Fruit fly (Drosophila melanogaster): Measurements from ENCODE around the gene not.

The not gene

DNA sequence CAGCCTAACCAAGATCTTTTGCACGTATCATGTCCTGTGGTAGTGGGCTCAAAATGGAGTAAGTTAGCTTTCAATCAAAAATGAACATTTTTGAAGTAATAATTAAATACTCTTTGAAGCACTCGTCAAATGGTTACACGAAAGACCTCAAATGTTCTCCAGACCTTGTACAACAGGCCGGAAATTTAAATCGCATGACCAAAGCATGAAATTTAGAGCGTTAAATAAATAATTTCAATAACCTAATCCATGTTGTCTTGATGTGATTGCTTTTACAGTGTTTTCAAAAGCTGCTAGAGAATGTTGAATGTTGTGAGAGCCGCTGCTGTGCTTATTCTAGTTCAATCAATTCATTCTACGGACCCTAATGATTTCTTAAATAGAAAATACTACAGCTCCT, 16.8 kb downstream of the not start, which contains the start of gene CG18233:
CG18233 (plus strand) TSS at position 301 of the 400 bp plus-strand sequence.
- no peak for TF ChIP-seq CG6163 (GFP tag; IDR thresholded peaks at IDR 0.05)
- TF ChIP-seq esn (GFP tag; optimal IDR thresholded peaks at IDR 0.05): no peak

DNA sequence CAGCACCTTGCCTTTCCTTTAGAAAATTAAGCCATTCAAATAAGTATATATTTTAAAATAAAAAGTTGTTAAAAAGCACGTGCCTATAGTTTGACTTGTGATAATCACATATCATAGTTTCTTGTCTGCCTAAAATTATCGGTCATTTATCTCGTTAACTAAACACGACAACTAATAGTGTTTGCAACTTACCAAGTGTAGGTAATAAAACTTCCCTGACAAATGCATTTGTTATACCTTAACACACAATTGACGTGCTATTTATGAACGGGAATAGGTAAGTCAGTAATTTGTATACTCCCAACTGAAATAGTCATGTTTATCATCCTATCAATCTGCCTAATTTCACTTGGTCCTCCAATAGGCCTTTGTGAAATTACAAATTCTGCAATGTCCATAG, 18.8 kb downstream of the not start, which contains the start of gene CG18234:
CG18234 (plus strand) TSS at position 301 of the 400 bp plus-strand sequence.
- no peak for TF ChIP-seq dac (GFP tag; optimal IDR thresholded peaks at IDR 0.05)
- TF ChIP-seq Eip78C (GFP tag): no peak
- TF ChIP-seq OdsH (GFP tag; optimal IDR thresholded peaks at IDR 0.05): no peak

DNA sequence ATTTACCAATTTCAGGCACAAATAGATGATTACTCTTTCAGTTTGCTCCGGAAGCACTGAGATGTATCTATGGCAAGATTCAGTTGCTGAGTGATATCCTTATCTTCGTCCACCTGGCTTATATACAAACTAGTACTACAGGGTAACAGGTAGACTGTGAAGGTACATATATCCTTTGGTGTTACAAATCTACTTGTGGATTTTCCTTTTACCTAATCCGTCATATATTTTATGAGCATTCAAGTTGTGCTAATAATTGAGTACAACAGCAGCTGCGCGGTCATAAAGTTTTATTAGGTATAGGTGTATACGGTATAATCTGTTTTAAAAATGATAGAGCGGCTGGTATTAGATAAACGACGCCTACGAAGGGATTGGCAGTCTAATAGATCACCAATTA, 28.3 kb downstream of the not start, which contains the start of gene term:
term (minus strand) TSS at position 101 of the 400 bp plus-strand sequence.
- TF ChIP-seq Hr4 (GFP tag; optimal IDR thresholded peaks at IDR 0.05): no peak
- no peak for TF ChIP-seq Blimp-1 (GFP tag; optimal IDR thresholded peaks at IDR 0.05)
- no peak for TF ChIP-seq Eip75B (GFP tag; optimal IDR thresholded peaks at IDR 0.05)
- no peak for TF ChIP-seq Eip78C (GFP tag)
- TF ChIP-seq Sox15 (GFP tag; optimal IDR thresholded peaks at IDR 0.05): no peak
- TF ChIP-seq CG16779 (tag; optimal IDR thresholded peaks at IDR 0.05): no peak
- TF ChIP-seq CG6163 (GFP tag; IDR thresholded peaks at IDR 0.05): no peak
- TF ChIP-seq Hr38 (GFP tag; optimal IDR thresholded peaks at IDR 0.05): no peak
- no peak for TF ChIP-seq Lpt (GFP tag; optimal IDR thresholded peaks at IDR 0.05)
- TF ChIP-seq vri (GFP tag; optimal IDR thresholded peaks at IDR 0.05): no peak
- no peak for TF ChIP-seq CG10669 (GFP tag; optimal IDR thresholded peaks at IDR 0.05)
- TF ChIP-seq CG6854 (GFP tag; optimal IDR thresholded peaks at IDR 0.05): no peak
- no peak for TF ChIP-seq Met (GFP tag; optimal IDR thresholded peaks at IDR 0.05)

DNA sequence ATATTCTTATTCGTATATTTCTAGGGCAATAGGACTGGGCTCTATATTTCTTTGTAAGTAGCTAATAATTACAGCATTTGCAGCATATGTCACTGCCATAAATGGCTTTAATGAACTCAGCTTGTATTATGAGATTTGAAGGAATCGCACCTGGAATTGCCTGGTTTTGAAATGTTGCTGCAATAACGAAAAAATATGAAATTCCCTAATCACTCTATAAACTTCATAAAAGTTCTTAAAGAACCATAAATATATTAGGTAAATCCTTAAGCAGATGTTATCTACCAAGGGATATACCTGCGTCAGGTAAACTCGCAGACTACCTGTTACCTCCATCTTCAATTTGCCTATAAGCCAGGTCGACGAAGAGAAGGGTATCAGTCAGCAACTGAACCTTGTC, 33.5 kb downstream of the not start, which contains the start of gene CG7271:
CG7271 (plus strand) TSS at position 373 of the 400 bp plus-strand sequence.
- TF ChIP-seq salr (GFP tag; optimal IDR thresholded peaks at IDR 0.05) (no peak), CG9139 (GFP tag; optimal IDR thresholded peaks at IDR 0.05) (no peak), Eip75B (GFP tag; optimal IDR thresholded peaks at IDR 0.05) (no peak), Lpt (GFP tag; optimal IDR thresholded peaks at IDR 0.05) (no peak), esn (GFP tag; optimal IDR thresholded peaks at IDR 0.05) (no peak), net (GFP tag; optimal IDR thresholded peaks at IDR 0.05) (no peak), Eip78C (GFP tag) (no peak), svp (GFP tag) (no peak), Blimp-1 (GFP tag; optimal IDR thresholded peaks at IDR 0.05) (no peak), cyc (GFP tag; optimal IDR thresholded peaks at IDR 0.05) (no peak), lz (GFP tag; optimal IDR thresholded peaks at IDR 0.05) (no peak), Met (GFP tag; optimal IDR thresholded peaks at IDR 0.05) (no peak), fkh (GFP tag; optimal IDR thresholded peaks at IDR 0.05) (no peak), Gug (GFP tag; IDR thresholded peaks at IDR 0.05) (no peak), fd59A (GFP tag; optimal IDR thresholded peaks at IDR 0.05) (no peak), CG1621 (tag; optimal IDR thresholded peaks at IDR 0.05) (no peak), eg (GFP tag; IDR thresholded peaks at IDR 0.05) (no peak), CG7368 (GFP tag; optimal IDR thresholded peaks at IDR 0.05) (no peak), CG8632 (GFP tag; optimal IDR thresholded peaks at IDR 0.05) (no peak), Sox14 (GFP tag; optimal IDR thresholded peaks at IDR 0.05) (no peak)

Data from whole organism, prepupa.